Fruit fly (Drosophila melanogaster) whole organism, embryonic: ENCODE measurements around the gene Fit2.

Source experiments
- Adf1 ChIP-seq: fragments of 200-800 bp; sonication (Bioruptor generic); IDR thresholded peaks from 2 replicates; pipeline ENCODE4 v1.3.6; 2022; ENCODE audit warnings: missing biosample characterization, missing genetic modification characterization
- BEAF-32 ChIP-seq: fragments of 200-800 bp; sonication (Bioruptor generic); optimal IDR thresholded peaks from 3 replicates; lab custom pipeline; 2017; ENCODE audit warnings: missing biosample characterization, missing genetic modification characterization, mild to moderate bottlenecking, moderate library complexity, missing genetic modification reagents
- BtbVII ChIP-seq: fragments of 200-800 bp; sonication (Bioruptor generic); optimal IDR thresholded peaks from 3 replicates; lab custom pipeline; 2017; ENCODE audit warnings: missing biosample characterization, mild to moderate bottlenecking, missing genetic modification characterization
- Bteb2 ChIP-seq: fragments of 200-800 bp; sonication (Bioruptor generic); optimal IDR thresholded peaks from 2 replicates; lab custom pipeline; 2016; ENCODE audit warnings: missing biosample characterization, missing genetic modification characterization
- C15 ChIP-seq: fragments of 200-800 bp; sonication (Bioruptor generic); IDR thresholded peaks from 3 replicates; pipeline ENCODE4 v1.3.6; 2022; ENCODE audit warnings: missing biosample characterization, missing genetic modification characterization
- CG11456 ChIP-seq: fragments of 200-800 bp; sonication (Bioruptor generic); IDR thresholded peaks from 3 replicates; pipeline ENCODE4 v1.3.6; 2022; ENCODE audit warnings: missing biosample characterization, missing genetic modification characterization
- CG12155 ChIP-seq: fragments of 200-800 bp; sonication (Bioruptor generic); optimal IDR thresholded peaks from 3 replicates; lab custom pipeline; 2016; ENCODE audit warnings: missing biosample characterization, missing genetic modification characterization
- CG13287 ChIP-seq: fragments of 200-800 bp; sonication (Bioruptor generic); IDR thresholded peaks from 2 replicates; pipeline ENCODE4 v1.3.6; 2022; ENCODE audit warnings: missing biosample characterization, missing genetic modification characterization; ENCODE audit not compliant: partially characterized antibody
- CG14441 ChIP-seq: fragments of 200-800 bp; sonication (Bioruptor generic); IDR thresholded peaks from 2 replicates; pipeline ENCODE4 v1.3.6; 2022; ENCODE audit warnings: missing biosample characterization, missing genetic modification characterization
- CG16813 ChIP-seq: fragments of 200-800 bp; sonication (Bioruptor generic); IDR thresholded peaks from 3 replicates; pipeline ENCODE4 v1.3.6; 2022; ENCODE audit warnings: missing biosample characterization, missing genetic modification characterization; ENCODE audit not compliant: partially characterized antibody
- CG17568 ChIP-seq: fragments of 200-800 bp; sonication (Bioruptor generic); optimal IDR thresholded peaks from 2 replicates; lab custom pipeline; 2018; ENCODE audit warnings: missing biosample characterization, mild to moderate bottlenecking, missing genetic modification characterization, moderate library complexity
- CG17802 ChIP-seq: fragments of 200-800 bp; sonication (Bioruptor generic); optimal IDR thresholded peaks from 2 replicates; lab custom pipeline; 2018; ENCODE audit warnings: missing biosample characterization, mild to moderate bottlenecking, missing genetic modification characterization, moderate library complexity
- CG2199 ChIP-seq: fragments of 200-800 bp; sonication (Bioruptor generic); IDR thresholded peaks from 3 replicates; pipeline ENCODE4 v1.3.6; 2022; ENCODE audit warnings: missing biosample characterization, missing genetic modification characterization
- CG2678 ChIP-seq: fragments of 200-800 bp; sonication (Bioruptor generic); optimal IDR thresholded peaks from 3 replicates; lab custom pipeline; 2019; ENCODE audit warnings: missing biosample characterization, mild to moderate bottlenecking, missing genetic modification characterization, moderate library complexity
- CG31365 ChIP-seq: fragments of 200-800 bp; sonication (Bioruptor generic); optimal IDR thresholded peaks from 2 replicates; lab custom pipeline; 2018; ENCODE audit warnings: missing biosample characterization, mild to moderate bottlenecking, missing genetic modification characterization
- CG34376 ChIP-seq: fragments of 200-800 bp; sonication (Bioruptor generic); optimal IDR thresholded peaks from 2 replicates; lab custom pipeline; 2018; ENCODE audit warnings: missing biosample characterization, mild to moderate bottlenecking, missing genetic modification characterization
- CG34422 ChIP-seq: fragments of 200-800 bp; sonication (Bioruptor generic); IDR thresholded peaks from 3 replicates; pipeline ENCODE4 v1.3.6; 2022; ENCODE audit warnings: missing biosample characterization, missing genetic modification characterization
- CG7271 ChIP-seq: fragments of 200-800 bp; sonication (Bioruptor generic); optimal IDR thresholded peaks from 2 replicates; lab custom pipeline; 2018; ENCODE audit warnings: missing biosample characterization, mild to moderate bottlenecking, missing genetic modification characterization, moderate library complexity
- CG8359 ChIP-seq: fragments of 200-800 bp; sonication (Bioruptor generic); optimal IDR thresholded peaks from 2 replicates; lab custom pipeline; 2017; ENCODE audit warnings: missing biosample characterization, mild to moderate bottlenecking, missing genetic modification characterization, borderline replicate concordance
- CG8478 ChIP-seq: fragments of >200 bp; optimal IDR thresholded peaks from 2 replicates; lab custom pipeline; 2018
- Dip2 ChIP-seq: fragments of 200-800 bp; sonication (Bioruptor generic); IDR thresholded peaks from 2 replicates; pipeline ENCODE4 v1.3.6; 2022; ENCODE audit warnings: missing biosample characterization, missing genetic modification characterization
- Dip3 ChIP-seq: fragments of 200-800 bp; sonication (Bioruptor generic); optimal IDR thresholded peaks from 3 replicates; lab custom pipeline; 2016; ENCODE audit warnings: missing biosample characterization, missing genetic modification characterization
- Hey ChIP-seq: fragments of 200-800 bp; sonication (Bioruptor generic); optimal IDR thresholded peaks from 3 replicates; lab custom pipeline; 2018; ENCODE audit warnings: missing biosample characterization, mild to moderate bottlenecking, missing genetic modification characterization
- Lhr ChIP-seq: fragments of 200-800 bp; sonication (Bioruptor generic); optimal IDR thresholded peaks from 3 replicates; lab custom pipeline; 2017; ENCODE audit warnings: mild to moderate bottlenecking, missing biosample characterization, missing genetic modification reagents, missing genetic modification characterization
- MBD-R2 ChIP-seq: fragments of 200-800 bp; sonication (Bioruptor generic); IDR thresholded peaks from 2 replicates; pipeline ENCODE4 v1.3.6; 2022; ENCODE audit warnings: missing biosample characterization, missing genetic modification characterization
- MTF-1 ChIP-seq: fragments of 200-800 bp; sonication (Bioruptor generic); optimal IDR thresholded peaks from 2 replicates; lab custom pipeline; 2018; ENCODE audit warnings: missing biosample characterization, mild to moderate bottlenecking, missing genetic modification characterization, borderline replicate concordance
- NFAT ChIP-seq: fragments of 200-800 bp; sonication (Bioruptor generic); IDR thresholded peaks from 2 replicates; pipeline ENCODE4 v1.3.6; 2022; ENCODE audit warnings: missing biosample characterization, missing genetic modification characterization
- Pdp1 ChIP-seq, 2 experiments: fragments of 200-800 bp; sonication (Bioruptor generic); optimal IDR thresholded peaks; 3 replicates each; lab custom pipeline; 2016; ENCODE audit warnings: missing biosample characterization in 2 of 2, missing genetic modification characterization in 2 of 2, mild to moderate bottlenecking in 1 of 2, moderate library complexity in 1 of 2
- Ptx1 ChIP-seq: fragments of 200-800 bp; sonication (Bioruptor generic); IDR thresholded peaks from 2 replicates; pipeline ENCODE4 v1.3.6; 2022; ENCODE audit warnings: missing biosample characterization, missing genetic modification characterization
- Sry-δ ChIP-seq: fragments of 200-800 bp; sonication (Bioruptor generic); optimal IDR thresholded peaks from 2 replicates; lab custom pipeline; 2016; ENCODE audit warnings: missing biosample characterization, missing genetic modification characterization
- Xrp1 ChIP-seq: fragments of 200-800 bp; sonication (Bioruptor generic); IDR thresholded peaks from 2 replicates; pipeline ENCODE4 v1.3.6; 2022; ENCODE audit warnings: missing biosample characterization, missing genetic modification characterization
- abd-A ChIP-seq: fragments of 200-800 bp; sonication (Bioruptor generic); optimal IDR thresholded peaks from 3 replicates; lab custom pipeline; 2019; ENCODE audit warnings: missing biosample characterization, mild to moderate bottlenecking, missing genetic modification characterization, moderate library complexity
- bsh ChIP-seq, 2 experiments: fragments of 200-800 bp; sonication (Bioruptor generic); optimal IDR thresholded peaks; 2 replicates each; lab custom pipeline; 2017 to 2018; ENCODE audit warnings: mild to moderate bottlenecking in 2 of 2, missing biosample characterization in 2 of 2, missing genetic modification characterization in 2 of 2, moderate library complexity in 1 of 2
- crol ChIP-seq: fragments of 200-800 bp; sonication (Bioruptor generic); IDR thresholded peaks from 2 replicates; pipeline ENCODE4 v1.3.6; 2022; ENCODE audit warnings: missing biosample characterization, missing genetic modification characterization
- dimm ChIP-seq: fragments of 200-800 bp; sonication (Bioruptor generic); IDR thresholded peaks from 2 replicates; pipeline ENCODE4 v1.3.6; 2022; ENCODE audit warnings: missing biosample characterization, missing genetic modification characterization
- dm ChIP-seq: fragments of 200-800 bp; sonication (Bioruptor generic); optimal IDR thresholded peaks from 3 replicates; lab custom pipeline; 2016; ENCODE audit warnings: missing biosample characterization, missing genetic modification characterization
- ems ChIP-seq: fragments of 200-800 bp; sonication (Bioruptor generic); optimal IDR thresholded peaks from 3 replicates; lab custom pipeline; 2016; ENCODE audit warnings: missing biosample characterization, missing genetic modification characterization
- eyg ChIP-seq: fragments of 200-800 bp; sonication (Bioruptor generic); optimal IDR thresholded peaks from 3 replicates; lab custom pipeline; 2016; ENCODE audit warnings: missing biosample characterization, missing genetic modification characterization
- fd64A ChIP-seq: fragments of 200-800 bp; sonication (Bioruptor generic); optimal IDR thresholded peaks from 3 replicates; lab custom pipeline; 2018; ENCODE audit warnings: missing biosample characterization, mild to moderate bottlenecking, missing genetic modification characterization
- ftz-f1 ChIP-seq: fragments of 200-800 bp; sonication (Bioruptor generic); optimal IDR thresholded peaks from 2 replicates; lab custom pipeline; 2016; ENCODE audit warnings: missing biosample characterization, missing genetic modification characterization
- peb ChIP-seq: fragments of 200-800 bp; sonication (Bioruptor generic); IDR thresholded peaks from 2 replicates; pipeline ENCODE4 v1.3.6; 2022; ENCODE audit warnings: missing biosample characterization, missing genetic modification characterization
- psq ChIP-seq: fragments of 200-800 bp; sonication (Bioruptor generic); optimal IDR thresholded peaks from 2 replicates; lab custom pipeline; 2017; ENCODE audit warnings: missing biosample characterization, missing genetic modification characterization
- sc ChIP-seq, 3 experiments: fragments of >200 bp in 2 of 3; fragments of 200-800 bp in 1 of 3; sonication (Bioruptor generic) in 1 of 3; optimal IDR thresholded peaks; 2 replicates in 2 of 3; 3 replicates in 1 of 3; lab custom pipeline; 2017; ENCODE audit warnings: mild to moderate bottlenecking in 1 of 3, missing biosample characterization in 1 of 3, missing genetic modification characterization in 1 of 3, missing genetic modification reagents in 1 of 3
- sd ChIP-seq: fragments of 200-800 bp; sonication (Bioruptor generic); optimal IDR thresholded peaks from 3 replicates; lab custom pipeline; 2018; ENCODE audit warnings: missing biosample characterization, mild to moderate bottlenecking, missing genetic modification characterization, moderate library complexity
- sens-2 ChIP-seq: fragments of 200-800 bp; sonication (Bioruptor generic); IDR thresholded peaks from 2 replicates; pipeline ENCODE4 v1.3.6; 2022; ENCODE audit warnings: missing biosample characterization, missing genetic modification characterization
- sim ChIP-seq: fragments of 200-800 bp; sonication (Bioruptor generic); IDR thresholded peaks from 2 replicates; pipeline ENCODE4 v1.3.6; 2022; ENCODE audit warnings: missing biosample characterization, missing genetic modification characterization
- tap ChIP-seq: fragments of 200-800 bp; optimal IDR thresholded peaks from 3 replicates; lab custom pipeline; 2019; ENCODE audit warnings: missing biosample characterization, mild to moderate bottlenecking, missing genetic modification characterization, moderate library complexity
- wdn ChIP-seq: fragments of 200-800 bp; sonication (Bioruptor generic); IDR thresholded peaks from 2 replicates; pipeline ENCODE4 v1.3.6; 2022; ENCODE audit warnings: missing biosample characterization, missing genetic modification characterization
- zfh1 ChIP-seq: fragments of 200-800 bp; sonication (Bioruptor generic); IDR thresholded peaks from 3 replicates; pipeline ENCODE4 v1.3.6; 2022; ENCODE audit warnings: missing biosample characterization, missing genetic modification characterization

Gene Fit2

DNA sequence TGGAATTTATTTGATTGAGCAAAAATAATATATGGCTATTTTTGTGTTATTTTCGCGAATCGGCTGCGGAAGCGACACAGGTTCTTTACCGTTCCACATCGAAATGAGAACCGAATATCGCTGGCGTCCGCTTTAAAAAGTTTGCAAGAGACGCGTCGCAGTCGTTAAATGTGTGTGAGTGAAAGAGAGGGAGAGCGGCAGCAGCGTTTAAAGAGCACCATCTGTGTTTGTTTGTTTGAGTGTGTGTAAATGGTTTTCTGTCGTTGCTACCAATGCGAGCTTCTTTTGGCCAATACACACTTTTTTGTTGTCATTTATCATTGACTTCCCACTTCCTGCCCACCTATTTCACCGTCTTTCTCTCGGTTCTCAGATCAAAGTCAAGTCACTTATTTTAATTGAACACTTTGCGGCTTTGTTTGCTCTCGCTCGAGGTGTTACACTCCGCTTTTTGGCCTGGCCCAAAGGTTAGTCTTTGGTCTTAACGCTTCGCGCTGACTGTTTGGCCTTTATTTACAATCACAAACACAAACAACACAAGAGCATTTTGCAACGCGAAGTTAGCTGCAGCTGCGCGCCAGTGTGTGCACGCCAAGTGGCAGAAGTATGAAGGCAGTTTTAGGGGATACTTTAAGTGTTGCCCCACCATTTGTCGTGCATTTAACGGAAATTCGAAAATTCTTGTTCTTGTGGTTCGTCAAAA lies 12.0 kb upstream of the Fit2 start, which contains the start of gene CG3764 (continued):
- TF ChIP-seq ftz-f1 (GFP tag; lab: Kevin White, UChicago) = peak; percentile 85
- TF ChIP-seq fd64A (GFP tag; lab: Kevin White, UChicago) = peak; percentile 91
- TF ChIP-seq ems (GFP tag; lab: Kevin White, UChicago) = peak; percentile 27
- peak; percentile 66 for TF ChIP-seq zfh1 (GFP tag; lab: Robert Waterston, UW)
- peak; percentile 72 for TF ChIP-seq CG7271 (tag; lab: Kevin White, UChicago)
- TF ChIP-seq CG17568 = peak; percentile 82
- no peak for TF ChIP-seq peb (GFP tag; lab: Robert Waterston, UW)
- TF ChIP-seq Dip2 = no peak
- peak; percentile 62 for TF ChIP-seq Dip3 (GFP tag; lab: Kevin White, UChicago)
- peak; percentile 76 for TF ChIP-seq CG31365
- peak; percentile 58; the same call in 1 of the 2 replicates for TF ChIP-seq MBD-R2 (GFP tag; lab: Robert Waterston, UW)
- peak; percentile 61 for TF ChIP-seq CG13287 (GFP tag; lab: Robert Waterston, UW)
- peak; percentile 80 for TF ChIP-seq eyg (GFP tag; lab: Kevin White, UChicago)
- TF ChIP-seq Bteb2 (GFP tag; lab: Kevin White, UChicago) = peak; percentile 32
- TF ChIP-seq CG17802 (tag; lab: Kevin White, UChicago) = peak; percentile 72
- TF ChIP-seq CG11456 (GFP tag; lab: Robert Waterston, UW) = peak; percentile 75; the same call in 2 of the 3 replicates
- peak; percentile 79 for TF ChIP-seq CG2678 (tag; lab: Kevin White, UChicago)
- TF ChIP-seq Hey (tag; lab: Kevin White, UChicago) = peak; percentile 79
- TF ChIP-seq sc (optimal IDR thresholded peaks at IDR 0.05; lab: Kevin White, UChicago) = no peak
- TF ChIP-seq sc (GFP tag; optimal IDR thresholded peaks at IDR 0.05; lab: Kevin White, UChicago) = peak; percentile 70
- peak; percentile 61 to 74 for TF ChIP-seq Pdp1 (GFP tag; optimal IDR thresholded peaks at IDR 0.05; lab: Kevin White, UChicago)
- TF ChIP-seq sd (tag; lab: Kevin White, UChicago) = peak; percentile 52
- TF ChIP-seq CG14441 = peak; percentile 66
- peak; percentile 95 for TF ChIP-seq CG34376 (GFP tag; lab: Kevin White, UChicago)
- TF ChIP-seq abd-A (tag; lab: Kevin White, UChicago) = no peak
- no peak for TF ChIP-seq CG12155 (GFP tag; lab: Kevin White, UChicago)
- peak; percentile 46; the same call in 1 of the 2 replicates for TF ChIP-seq sens-2 (GFP tag; lab: Robert Waterston, UW)
- TF ChIP-seq Adf1 (GFP tag; lab: Robert Waterston, UW) = peak; percentile 48
- peak; percentile 81 for TF ChIP-seq BtbVII
- TF ChIP-seq CG16813 (GFP tag; lab: Robert Waterston, UW) = 0 out of 3 replicates have a peak, but pooled peaks have one; percentile 28
- no peak for TF ChIP-seq dimm (GFP tag; lab: Robert Waterston, UW)
- peak; percentile 65 for TF ChIP-seq Xrp1
- no peak for TF ChIP-seq psq (GFP tag; lab: Kevin White, UChicago)
- TF ChIP-seq tap (tag; lab: Kevin White, UChicago) = peak; percentile 76
- peak; percentile 63 for TF ChIP-seq dm (GFP tag; lab: Kevin White, UChicago)
- TF ChIP-seq crol (GFP tag; lab: Robert Waterston, UW) = no peak
- no peak for TF ChIP-seq CG8478 (lab: Kevin White, UChicago)
- peak; percentile 46 for TF ChIP-seq BEAF-32 (GFP tag; lab: Kevin White, UChicago)
- TF ChIP-seq CG2199 (GFP tag; lab: Robert Waterston, UW) = no peak
- TF ChIP-seq Lhr (GFP tag; lab: Kevin White, UChicago) = peak; percentile 91
- peak; percentile 24 to 69 for TF ChIP-seq bsh (GFP tag; optimal IDR thresholded peaks at IDR 0.05; lab: Kevin White, UChicago)
- no peak for TF ChIP-seq sim (GFP tag; lab: Robert Waterston, UW)
- peak; percentile 83 for TF ChIP-seq CG34422 (GFP tag; lab: Robert Waterston, UW)
- peak; percentile 64 for TF ChIP-seq Sry-δ (GFP tag; lab: Kevin White, UChicago)
- peak; percentile 66 for TF ChIP-seq CG8359 (GFP tag; lab: Kevin White, UChicago)
- TF ChIP-seq Ptx1 (GFP tag; lab: Robert Waterston, UW) = peak; percentile 52; the same call in 1 of the 2 replicates
- peak; percentile 34; the same call in 1 of the 2 replicates for TF ChIP-seq wdn (GFP tag; lab: Robert Waterston, UW)
- peak; percentile 88 for TF ChIP-seq MTF-1 (GFP tag; lab: Kevin White, UChicago)
- TF ChIP-seq C15 (GFP tag; lab: Robert Waterston, UW) = 0 out of 3 replicates have a peak, but pooled peaks have one; percentile 39
- TF ChIP-seq NFAT = 0 out of 2 replicates have a peak, but pooled peaks have one; percentile 6
